Worm (Caenorhabditis elegans) whole organism, L1 larva: ENCODE measurements around the gene dohh-1.

Source experiments
- C16A3.4 ChIP-seq: fragments of 150-350 bp; optimal IDR thresholded peaks from 2 replicates; lab custom pipeline; 2014; ENCODE audit warnings: missing biosample characterization, missing genetic modification characterization
- F16B12.6 ChIP-seq: fragments of 150-350 bp; optimal IDR thresholded peaks from 2 replicates; lab custom pipeline; 2014; ENCODE audit warnings: missing biosample characterization, missing genetic modification characterization
- ceh-63 ChIP-seq: fragments of 200-800 bp; sonication (Bioruptor generic); optimal IDR thresholded peaks from 2 replicates; lab custom pipeline; 2018; ENCODE audit warnings: mild to moderate bottlenecking, missing genetic modification characterization, missing compliant biosample characterization
- ceh-8 ChIP-seq: fragments of 200-800 bp; sonication (Bioruptor generic); optimal IDR thresholded peaks from 2 replicates; lab custom pipeline; 2018; ENCODE audit warnings: mild to moderate bottlenecking, missing genetic modification characterization, moderate library complexity, missing compliant biosample characterization
- ceh-82 ChIP-seq, 3 experiments: fragments of 150-350 bp in 1 of 3; sonication (generic microtip) in 2 of 3; optimal IDR thresholded peaks; 2 replicates each; lab custom pipeline; 2014 to 2017; ENCODE audit warnings: missing biosample characterization in 3 of 3, missing genetic modification characterization in 3 of 3
- ceh-88 ChIP-seq: fragments of 200-800 bp; sonication (Bioruptor generic); IDR thresholded peaks from 2 replicates; pipeline ENCODE4 v1.3.6; 2022; ENCODE audit warnings: missing genetic modification characterization, missing compliant biosample characterization
- ceh-90 ChIP-seq: sonication (generic microtip); optimal IDR thresholded peaks from 2 replicates; lab custom pipeline; 2016; ENCODE audit warnings: missing genetic modification characterization, missing compliant biosample characterization
- ces-1 ChIP-seq: fragments of 150-350 bp; optimal IDR thresholded peaks from 2 replicates; lab custom pipeline; 2014; ENCODE audit warnings: missing biosample characterization, missing genetic modification reagents, missing genetic modification characterization
- dpl-1 ChIP-seq, 3 experiments: fragments of 150-350 bp in 2 of 3; sonication (generic microtip) in 1 of 3; optimal IDR thresholded peaks; 2 replicates each; lab custom pipeline; 2014 to 2017; ENCODE audit warnings: missing biosample characterization in 3 of 3, missing genetic modification characterization in 3 of 3, missing genetic modification reagents in 3 of 3
- dsc-1 ChIP-seq: sonication (generic microtip); optimal IDR thresholded peaks from 2 replicates; lab custom pipeline; 2016; ENCODE audit warnings: mild to moderate bottlenecking, missing genetic modification characterization, missing compliant biosample characterization
- efl-3 ChIP-seq: fragments of 200-800 bp; sonication (Bioruptor generic); optimal IDR thresholded peaks from 2 replicates; lab custom pipeline; 2018; ENCODE audit warnings: mild to moderate bottlenecking, missing genetic modification characterization, missing compliant biosample characterization
- egl-27 ChIP-seq, 2 experiments: fragments of 150-350 bp in 1 of 2; sonication (generic microtip); optimal IDR thresholded peaks; 3 replicates each; lab custom pipeline; 2017 to 2018; ENCODE audit warnings: missing biosample characterization in 2 of 2, missing genetic modification characterization in 2 of 2, missing genetic modification reagents in 2 of 2
- elt-3 ChIP-seq, 6 experiments: fragments of 150-350 bp in 1 of 6; sonication (generic microtip); optimal IDR thresholded peaks; 2 replicates each; lab custom pipeline; 2017 to 2018; ENCODE audit warnings: missing biosample characterization in 6 of 6, missing genetic modification characterization in 6 of 6, inconsistent platforms in 1 of 6
- fkh-10 ChIP-seq: sonication (generic microtip); optimal IDR thresholded peaks from 2 replicates; lab custom pipeline; 2017; ENCODE audit warnings: missing biosample characterization, missing genetic modification reagents, missing genetic modification characterization
- fkh-8 ChIP-seq: sonication (generic microtip); optimal IDR thresholded peaks from 2 replicates; lab custom pipeline; 2016; ENCODE audit warnings: mild to moderate bottlenecking, missing genetic modification characterization, missing compliant biosample characterization
- hlh-17 ChIP-seq: fragments of 200-800 bp; sonication (Bioruptor generic); optimal IDR thresholded peaks from 2 replicates; lab custom pipeline; 2018; ENCODE audit warnings: missing genetic modification characterization, mild to moderate bottlenecking, missing compliant biosample characterization, moderate library complexity, borderline replicate concordance
- irx-1 ChIP-seq: sonication (generic microtip); optimal IDR thresholded peaks from 2 replicates; lab custom pipeline; 2016; ENCODE audit warnings: missing genetic modification characterization, missing compliant biosample characterization
- isw-1 ChIP-seq: fragments of 200-800 bp; sonication (Bioruptor generic); IDR thresholded peaks from 2 replicates; pipeline ENCODE4 v1.3.6; 2022; ENCODE audit warnings: missing genetic modification characterization, missing compliant biosample characterization
- jun-1 ChIP-seq: fragments of 150-350 bp; optimal IDR thresholded peaks from 2 replicates; lab custom pipeline; 2014; ENCODE audit warnings: missing biosample characterization, missing genetic modification reagents, missing genetic modification characterization
- lin-13 ChIP-seq: fragments of 150-350 bp; optimal IDR thresholded peaks from 2 replicates; lab custom pipeline; 2014; ENCODE audit warnings: missing biosample characterization, missing genetic modification reagents, missing genetic modification characterization
- lir-3 ChIP-seq: sonication (generic microtip); optimal IDR thresholded peaks from 2 replicates; lab custom pipeline; 2016; ENCODE audit warnings: mild to moderate bottlenecking, missing genetic modification characterization, moderate library complexity, missing compliant biosample characterization; ENCODE audit not compliant: poor library complexity
- lsy-2 ChIP-seq, 2 experiments: fragments of 150-350 bp; optimal IDR thresholded peaks; 2 replicates each; lab custom pipeline; 2014; ENCODE audit warnings: missing biosample characterization in 2 of 2, missing genetic modification characterization in 2 of 2
- mep-1 ChIP-seq: fragments of 150-350 bp; optimal IDR thresholded peaks from 2 replicates; lab custom pipeline; 2014; ENCODE audit warnings: missing biosample characterization, missing genetic modification characterization
- nhr-20 ChIP-seq: sonication (generic microtip); optimal IDR thresholded peaks from 2 replicates; lab custom pipeline; 2016; ENCODE audit warnings: mild to moderate bottlenecking, missing genetic modification characterization, missing compliant biosample characterization
- nhr-237 ChIP-seq: fragments of 150-350 bp; optimal IDR thresholded peaks from 2 replicates; lab custom pipeline; 2014; ENCODE audit warnings: missing biosample characterization, missing genetic modification characterization
- nhr-28 ChIP-seq: fragments of 150-350 bp; optimal IDR thresholded peaks from 2 replicates; lab custom pipeline; 2014; ENCODE audit warnings: missing biosample characterization, missing genetic modification characterization
- nhr-47 ChIP-seq: sonication (generic microtip); optimal IDR thresholded peaks from 2 replicates; lab custom pipeline; 2016; ENCODE audit warnings: mild to moderate bottlenecking, missing genetic modification characterization, moderate library complexity, missing compliant biosample characterization
- nhr-77 ChIP-seq: fragments of 150-350 bp; optimal IDR thresholded peaks from 2 replicates; lab custom pipeline; 2014; ENCODE audit warnings: missing biosample characterization, missing genetic modification characterization
- pag-3 ChIP-seq: sonication (generic microtip); optimal IDR thresholded peaks from 2 replicates; lab custom pipeline; 2017; ENCODE audit warnings: missing genetic modification characterization, mild to moderate bottlenecking, missing compliant biosample characterization, antibody characterized with exemption, borderline replicate concordance; ENCODE audit not compliant: insufficient read depth
- pax-3 ChIP-seq: fragments of 200-800 bp; sonication (Bioruptor generic); optimal IDR thresholded peaks from 2 replicates; lab custom pipeline; 2018; ENCODE audit warnings: mild to moderate bottlenecking, missing genetic modification characterization, moderate library complexity, missing compliant biosample characterization
- pqm-1 ChIP-seq: sonication (generic microtip); optimal IDR thresholded peaks from 3 replicates; lab custom pipeline; 2017; ENCODE audit warnings: missing biosample characterization, missing genetic modification characterization
- rnt-1 ChIP-seq: sonication (generic microtip); optimal IDR thresholded peaks from 2 replicates; lab custom pipeline; 2016; ENCODE audit warnings: mild to moderate bottlenecking, missing genetic modification characterization, moderate library complexity, missing compliant biosample characterization
- skn-1 ChIP-seq: fragments of 150-350 bp; optimal IDR thresholded peaks from 2 replicates; lab custom pipeline; 2014; ENCODE audit warnings: missing biosample characterization, missing genetic modification characterization
- snpc-4 ChIP-seq: fragments of 150-350 bp; optimal IDR thresholded peaks from 2 replicates; lab custom pipeline; 2014; ENCODE audit warnings: missing biosample characterization, missing genetic modification characterization
- snu-23 ChIP-seq: sonication (generic microtip); optimal IDR thresholded peaks from 2 replicates; lab custom pipeline; 2016; ENCODE audit warnings: missing genetic modification characterization, missing compliant biosample characterization
- sptf-1 ChIP-seq: fragments of 150-350 bp; optimal IDR thresholded peaks from 2 replicates; lab custom pipeline; 2014; ENCODE audit warnings: missing biosample characterization, missing genetic modification characterization
- sup-37 ChIP-seq: fragments of 200-800 bp; sonication (Bioruptor generic); optimal IDR thresholded peaks from 2 replicates; lab custom pipeline; 2018; ENCODE audit warnings: mild to moderate bottlenecking, missing genetic modification characterization, missing compliant biosample characterization
- tlp-1 ChIP-seq: fragments of 150-350 bp; optimal IDR thresholded peaks from 2 replicates; lab custom pipeline; 2014; ENCODE audit warnings: missing biosample characterization, missing genetic modification characterization
- unc-130 ChIP-seq: fragments of 150-350 bp; optimal IDR thresholded peaks from 2 replicates; lab custom pipeline; 2017; ENCODE audit warnings: missing biosample characterization, missing genetic modification characterization, inconsistent platforms
- unc-62 ChIP-seq: fragments of 150-350 bp; optimal IDR thresholded peaks from 2 replicates; lab custom pipeline; 2014; ENCODE audit warnings: missing biosample characterization, missing genetic modification reagents, missing genetic modification characterization
- unc-86 ChIP-seq: sonication (generic microtip); optimal IDR thresholded peaks from 2 replicates; lab custom pipeline; 2016; ENCODE audit warnings: missing genetic modification characterization, missing compliant biosample characterization
- unc-98 ChIP-seq: fragments of 200-800 bp; sonication (Bioruptor generic); IDR thresholded peaks from 2 replicates; pipeline ENCODE4 v1.3.6; 2022; ENCODE audit warnings: missing genetic modification characterization, missing compliant biosample characterization
- vab-15 ChIP-seq: sonication (generic microtip); optimal IDR thresholded peaks from 2 replicates; lab custom pipeline; 2017; ENCODE audit warnings: missing genotype, mild to moderate bottlenecking, missing genetic modification characterization, missing compliant biosample characterization
- xbp-1 ChIP-seq: sonication (generic microtip); optimal IDR thresholded peaks from 2 replicates; lab custom pipeline; 2016; ENCODE audit warnings: missing genetic modification characterization, missing compliant biosample characterization
- zag-1 ChIP-seq: fragments of 150-350 bp; optimal IDR thresholded peaks from 2 replicates; lab custom pipeline; 2014; ENCODE audit warnings: missing biosample characterization, missing genetic modification characterization
- ztf-11 ChIP-seq, 2 experiments: sonication (generic microtip); optimal IDR thresholded peaks; 2 replicates each; lab custom pipeline; 2016 to 2017; ENCODE audit warnings: missing genetic modification characterization in 2 of 2, missing biosample characterization in 1 of 2, missing compliant biosample characterization in 1 of 2
- ztf-4 ChIP-seq: fragments of 150-350 bp; optimal IDR thresholded peaks from 2 replicates; lab custom pipeline; 2014; ENCODE audit warnings: missing biosample characterization, missing genetic modification characterization

The dohh-1 gene

ce11 chrII:10541923-10542486 is 37.8 kb upstream of the dohh-1 start, which contains the start of gene pro-1 (continued):
- TF ChIP-seq unc-130, result peak; percentile 62
- no peak for TF ChIP-seq ceh-90
- no peak for TF ChIP-seq ceh-8 (GFP tag; lab: Kevin White, UChicago)
- peak; percentile 46 for TF ChIP-seq fkh-8 (tag; lab: Kevin White, UChicago)
- TF ChIP-seq hlh-17 (GFP tag; lab: Kevin White, UChicago), result no peak
- peak; percentile 87 for TF ChIP-seq mep-1 (tag; lab: Kevin White, UChicago)
- TF ChIP-seq skn-1 (tag; lab: Kevin White, UChicago), result peak; percentile 64
- TF ChIP-seq rnt-1 (tag; lab: Kevin White, UChicago), result peak; percentile 81
- peak; percentile 60 for TF ChIP-seq unc-86 (tag; lab: Kevin White, UChicago)
- peak; percentile 82 for TF ChIP-seq lsy-2 (tag; optimal IDR thresholded peaks at IDR 0.05; lab: Kevin White, UChicago)
- peak; percentile 45; the same call in 1 of the 2 replicates for TF ChIP-seq isw-1 (GFP tag; lab: Robert Waterston, UW)
- TF ChIP-seq nhr-77 (tag; lab: Kevin White, UChicago), result peak; percentile 13
- TF ChIP-seq ces-1 (GFP tag; lab: Kevin White, UChicago), result no peak
- peak; percentile 48 for TF ChIP-seq pag-3 (tag; lab: Kevin White, UChicago)
- peak; percentile 85 for TF ChIP-seq nhr-20 (tag; lab: Kevin White, UChicago)
- TF ChIP-seq tlp-1 (tag; lab: Kevin White, UChicago), result no peak
- no peak for TF ChIP-seq efl-3 (GFP tag; lab: Kevin White, UChicago)
- peak; percentile 88 for TF ChIP-seq nhr-47 (tag; lab: Kevin White, UChicago)
- peak in 2 of 3 experiments; percentile 27 to 67 for TF ChIP-seq ceh-82 (tag; optimal IDR thresholded peaks at IDR 0.05; lab: Kevin White, UChicago)
- TF ChIP-seq unc-62 (GFP tag; lab: Kevin White, UChicago), result no peak
- no peak for TF ChIP-seq zag-1 (tag; lab: Kevin White, UChicago)
- TF ChIP-seq pqm-1 (tag; lab: Kevin White, UChicago), result no peak
- TF ChIP-seq unc-98 (GFP tag; lab: Robert Waterston, UW), result 0 out of 2 replicates have a peak, but pooled peaks have one; percentile 4
- no peak for TF ChIP-seq sup-37 (GFP tag; lab: Kevin White, UChicago)
- TF ChIP-seq ceh-88, result peak; percentile 85
- TF ChIP-seq F16B12.6 (tag; lab: Kevin White, UChicago), result peak; percentile 97
- peak; percentile 28 for TF ChIP-seq lir-3
- TF ChIP-seq snpc-4, result peak; percentile 25
- no peak for TF ChIP-seq vab-15 (tag; lab: Kevin White, UChicago)
- TF ChIP-seq ceh-63 (GFP tag; lab: Kevin White, UChicago), result no peak
- TF ChIP-seq ztf-4 (tag; lab: Kevin White, UChicago), result peak; percentile 92
- TF ChIP-seq nhr-237 (tag; lab: Kevin White, UChicago), result no peak
- TF ChIP-seq pax-3 (tag; lab: Kevin White, UChicago), result peak; percentile 52
- peak; percentile 4 for TF ChIP-seq jun-1 (tag; lab: Kevin White, UChicago)
- TF ChIP-seq dsc-1 (tag; lab: Kevin White, UChicago), result peak; percentile 76
- no peak for TF ChIP-seq sptf-1 (tag; lab: Kevin White, UChicago)

ce11 chrII:10542654-10543456 is 36.9 kb upstream of the dohh-1 start:
- TF ChIP-seq nhr-28 (tag; lab: Kevin White, UChicago) (no peak), lin-13 (GFP tag; lab: Kevin White, UChicago) (no peak), jun-1 (tag; lab: Kevin White, UChicago) (no peak), xbp-1 (tag; lab: Kevin White, UChicago) (no peak), snu-23 (GFP tag; lab: Kevin White, UChicago) (no peak), snpc-4 (no peak), skn-1 (tag; lab: Kevin White, UChicago) (no peak), mep-1 (tag; lab: Kevin White, UChicago) (no peak), rnt-1 (tag; lab: Kevin White, UChicago) (no peak), fkh-10 (no peak), egl-27 (tag; optimal IDR thresholded peaks at IDR 0.05; lab: Kevin White, UChicago) (no peak), ces-1 (GFP tag; lab: Kevin White, UChicago) (no peak), ceh-90 (no peak), irx-1 (tag; lab: Kevin White, UChicago) (no peak), dpl-1 (GFP tag; optimal IDR thresholded peaks at IDR 0.05; lab: Kevin White, UChicago) (no peak), tlp-1 (tag; lab: Kevin White, UChicago) (no peak), ceh-88 (no peak), lir-3 (no peak), elt-3 (tag; optimal IDR thresholded peaks at IDR 0.05; lab: Kevin White, UChicago) (peak in 1 of 6 experiments; percentile 10), sptf-1 (tag; lab: Kevin White, UChicago) (no peak), ztf-11 (tag; optimal IDR thresholded peaks at IDR 0.05; lab: Kevin White, UChicago) (no peak), C16A3.4 (tag; lab: Kevin White, UChicago) (no peak)
